Fruit fly (Drosophila melanogaster) whole organism, prepupa: ENCODE data around the gene Mkrn1.

Source experiments
- CG11902 ChIP-seq: fragments of 200-800 bp; sonication (Bioruptor generic); optimal IDR thresholded peaks from 3 replicates; lab custom pipeline; 2016; ENCODE audit warnings: missing biosample characterization, missing genetic modification characterization
- CG1621 ChIP-seq: fragments of 200-800 bp; sonication (Bioruptor generic); optimal IDR thresholded peaks from 3 replicates; lab custom pipeline; 2018; ENCODE audit warnings: missing biosample characterization, mild to moderate bottlenecking, missing genetic modification characterization
- CG16779 ChIP-seq: fragments of 200-800 bp; sonication (Bioruptor generic); optimal IDR thresholded peaks from 3 replicates; lab custom pipeline; 2017; ENCODE audit warnings: missing biosample characterization, mild to moderate bottlenecking, missing genetic modification characterization
- CG6276 ChIP-seq: fragments of 200-800 bp; sonication (Bioruptor generic); optimal IDR thresholded peaks from 2 replicates; lab custom pipeline; 2017; ENCODE audit warnings: missing biosample characterization, mild to moderate bottlenecking, missing genetic modification characterization
- CG8119 ChIP-seq: fragments of 200-800 bp; sonication (Bioruptor generic); IDR thresholded peaks from 3 replicates; pipeline ENCODE4 v1.3.6; 2022; ENCODE audit warnings: missing biosample characterization, missing genetic modification characterization
- CG8632 ChIP-seq: fragments of 200-800 bp; sonication (Bioruptor generic); optimal IDR thresholded peaks from 3 replicates; lab custom pipeline; 2016; ENCODE audit warnings: missing biosample characterization, missing genetic modification characterization

DNA sequence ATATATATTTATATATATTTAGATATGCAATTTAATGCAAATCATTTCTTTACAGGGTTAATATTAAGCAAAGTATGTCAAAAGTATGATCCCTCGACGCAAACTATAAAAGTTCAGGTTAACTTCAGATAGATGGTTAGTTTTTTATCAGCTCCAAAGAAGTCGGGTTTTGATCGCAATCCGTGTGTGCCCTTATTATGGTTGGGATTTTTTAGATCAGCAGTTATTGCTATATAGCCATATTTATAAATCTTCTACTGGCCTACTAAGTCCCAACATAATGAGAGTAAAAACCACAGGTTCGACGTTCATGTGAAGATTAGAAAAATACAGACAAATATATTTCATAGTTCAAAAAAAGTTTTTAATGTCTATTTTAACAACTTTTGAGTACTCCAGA, 40.3 kb upstream of the Mkrn1 start, which contains the start of gene EMC10:
- no peak for TF ChIP-seq CG8632 (GFP tag; lab: Kevin White, UChicago)
- TF ChIP-seq CG6276 (GFP tag; lab: Kevin White, UChicago): no peak
- no peak for TF ChIP-seq CG11902
- no peak for TF ChIP-seq CG8119 (GFP tag; lab: Robert Waterston, UW)
- no peak for TF ChIP-seq CG1621 (tag; lab: Kevin White, UChicago)
- no peak for TF ChIP-seq CG16779
